Worm (Caenorhabditis elegans) whole organism, mixed stage, embryonic: ENCODE data around the gene nmr-1.

ENCODE experiments used
- M03D4.4 ChIP-seq: sonication (generic microtip); optimal IDR thresholded peaks from 2 replicates; lab custom pipeline; 2017; ENCODE audit warnings: mild to moderate bottlenecking, missing genetic modification characterization, missing compliant biosample characterization
- bed-3 ChIP-seq: fragments of 200-800 bp; sonication (Bioruptor generic); optimal IDR thresholded peaks from 3 replicates; lab custom pipeline; 2018; ENCODE audit warnings: mild to moderate bottlenecking, missing genetic modification characterization, moderate library complexity, missing compliant biosample characterization
- blmp-1 ChIP-seq: fragments of 150-350 bp; optimal IDR thresholded peaks from 2 replicates; lab custom pipeline; 2014; ENCODE audit warnings: missing biosample characterization, missing genetic modification characterization
- ceh-39 ChIP-seq: fragments of 150-350 bp; optimal IDR thresholded peaks from 2 replicates; lab custom pipeline; 2014; ENCODE audit warnings: missing biosample characterization, missing genetic modification characterization
- ceh-43 ChIP-seq: fragments of 200-800 bp; sonication (Bioruptor generic); optimal IDR thresholded peaks from 2 replicates; lab custom pipeline; 2018; ENCODE audit warnings: mild to moderate bottlenecking, missing genetic modification characterization, moderate library complexity, missing compliant biosample characterization
- ces-1 ChIP-seq: fragments of 150-350 bp; optimal IDR thresholded peaks from 2 replicates; lab custom pipeline; 2014; ENCODE audit warnings: missing biosample characterization, missing genetic modification reagents, missing genetic modification characterization
- drap-1 ChIP-seq: fragments of 200-800 bp; sonication (Bioruptor generic); optimal IDR thresholded peaks from 3 replicates; lab custom pipeline; 2018; ENCODE audit warnings: mild to moderate bottlenecking, missing genetic modification characterization, missing compliant biosample characterization
- elt-1 ChIP-seq: sonication (generic microtip); optimal IDR thresholded peaks from 2 replicates; lab custom pipeline; 2017; ENCODE audit warnings: missing genetic modification characterization, mild to moderate bottlenecking, missing compliant biosample characterization, antibody characterized with exemption, moderate library complexity, borderline replicate concordance; ENCODE audit not compliant: insufficient read depth
- flh-1 ChIP-seq: fragments of 200-800 bp; sonication (Bioruptor generic); optimal IDR thresholded peaks from 2 replicates; lab custom pipeline; 2018; ENCODE audit warnings: mild to moderate bottlenecking, missing genetic modification characterization, moderate library complexity, missing compliant biosample characterization
- ham-2 ChIP-seq: fragments of 200-800 bp; sonication (Bioruptor generic); optimal IDR thresholded peaks from 2 replicates; lab custom pipeline; 2018; ENCODE audit warnings: mild to moderate bottlenecking, missing genetic modification characterization, missing compliant biosample characterization
- hlh-1 ChIP-seq: fragments of 150-350 bp; optimal IDR thresholded peaks from 2 replicates; lab custom pipeline; 2014; ENCODE audit warnings: missing biosample characterization, missing genetic modification reagents, missing genetic modification characterization
- lin-13 ChIP-seq: fragments of 150-350 bp; optimal IDR thresholded peaks from 2 replicates; lab custom pipeline; 2014; ENCODE audit warnings: missing biosample characterization, missing genetic modification characterization
- lin-32 ChIP-seq: fragments of 200-800 bp; sonication (Bioruptor generic); optimal IDR thresholded peaks from 2 replicates; lab custom pipeline; 2018; ENCODE audit warnings: mild to moderate bottlenecking, missing genetic modification characterization, missing compliant biosample characterization
- lsy-2 ChIP-seq: fragments of 150-350 bp; optimal IDR thresholded peaks from 2 replicates; lab custom pipeline; 2014; ENCODE audit warnings: missing biosample characterization, missing genetic modification characterization
- mab-5 ChIP-seq: fragments of 150-350 bp; optimal IDR thresholded peaks from 2 replicates; lab custom pipeline; 2014; ENCODE audit warnings: missing biosample characterization, missing genetic modification characterization
- mep-1 ChIP-seq: fragments of 150-350 bp; optimal IDR thresholded peaks from 2 replicates; lab custom pipeline; 2017; ENCODE audit warnings: missing biosample characterization, missing genetic modification reagents, missing genetic modification characterization, inconsistent platforms
- nhr-12 ChIP-seq: fragments of 150-350 bp; optimal IDR thresholded peaks from 2 replicates; lab custom pipeline; 2014; ENCODE audit warnings: missing biosample characterization, missing genetic modification characterization
- nhr-2 ChIP-seq: fragments of 150-350 bp; optimal IDR thresholded peaks from 2 replicates; lab custom pipeline; 2014; ENCODE audit warnings: missing biosample characterization, missing genetic modification characterization
- nhr-237 ChIP-seq: fragments of 150-350 bp; optimal IDR thresholded peaks from 2 replicates; lab custom pipeline; 2014; ENCODE audit warnings: missing biosample characterization, missing genetic modification characterization
- nhr-28 ChIP-seq: fragments of 150-350 bp; optimal IDR thresholded peaks from 2 replicates; lab custom pipeline; 2014; ENCODE audit warnings: missing biosample characterization, missing genetic modification characterization
- nhr-76 ChIP-seq: sonication (generic microtip); optimal IDR thresholded peaks from 2 replicates; lab custom pipeline; 2017; ENCODE audit warnings: missing biosample characterization, missing genetic modification characterization
- pha-4 ChIP-seq: fragments of 150-350 bp; optimal IDR thresholded peaks from 2 replicates; lab custom pipeline; 2018; ENCODE audit warnings: missing biosample characterization, missing genetic modification reagents, missing genetic modification characterization
- snpc-4 ChIP-seq: fragments of 150-350 bp; optimal IDR thresholded peaks from 2 replicates; lab custom pipeline; 2014; ENCODE audit warnings: missing biosample characterization, missing genetic modification characterization
- tbx-8 ChIP-seq: fragments of 200-800 bp; sonication (Bioruptor generic); optimal IDR thresholded peaks from 2 replicates; lab custom pipeline; 2018; ENCODE audit warnings: mild to moderate bottlenecking, missing genetic modification characterization, moderate library complexity, missing compliant biosample characterization
- unc-120 ChIP-seq: sonication (generic microtip); optimal IDR thresholded peaks from 2 replicates; lab custom pipeline; 2017; ENCODE audit warnings: missing genetic modification characterization, missing compliant biosample characterization; ENCODE audit not compliant: poor library complexity, severe bottlenecking
- unc-39 ChIP-seq: fragments of 150-350 bp; optimal IDR thresholded peaks from 2 replicates; lab custom pipeline; 2014; ENCODE audit warnings: missing biosample characterization, missing genetic modification characterization
- unc-62 ChIP-seq: fragments of 150-350 bp; optimal IDR thresholded peaks from 2 replicates; lab custom pipeline; 2014; ENCODE audit warnings: missing biosample characterization, missing genetic modification reagents, missing genetic modification characterization
- ztf-11 ChIP-seq: fragments of 150-350 bp; optimal IDR thresholded peaks from 2 replicates; lab custom pipeline; 2014; ENCODE audit warnings: missing biosample characterization, missing genetic modification characterization

The nmr-1 gene

ce11 chrII:5458683-5459410 lies 12.4 kb upstream of the nmr-1 start:
- TF ChIP-seq drap-1 (no peak), pha-4 (tag; lab: Kevin White, UChicago) (no peak), mab-5 (tag; lab: Kevin White, UChicago) (no peak), blmp-1 (tag; lab: Kevin White, UChicago) (peak; percentile 61)

- TF ChIP-seq flh-1 (GFP tag; lab: Kevin White, UChicago) (no peak), ces-1 (no peak), unc-39 (tag; lab: Kevin White, UChicago) (no peak), nhr-76 (tag; lab: Kevin White, UChicago) (no peak), nhr-237 (tag; lab: Kevin White, UChicago) (no peak), bed-3 (GFP tag; lab: Kevin White, UChicago) (no peak), ceh-39 (tag; lab: Kevin White, UChicago) (no peak), ztf-11 (tag; lab: Kevin White, UChicago) (no peak), unc-120 (no peak), ham-2 (GFP tag; lab: Kevin White, UChicago) (no peak), snpc-4 (no peak), pha-4 (tag; lab: Kevin White, UChicago) (no peak), lsy-2 (tag; lab: Kevin White, UChicago) (no peak), mab-5 (tag; lab: Kevin White, UChicago) (no peak), nhr-12 (tag; lab: Kevin White, UChicago) (no peak)
These were observed 9.4 kb upstream of the nmr-1 start, which contains the start of gene daz-1 for ce11 chrII:5455650-5456355. Gene daz-1, plus strand, starts transcription at chrII:5456305.

ce11 chrII:5453547-5453946 lies 7.1 kb upstream of the nmr-1 start, which contains the start of gene dhs-5:
Gene dhs-5, plus strand, starts transcription at chrII:5453847.
- no peak for TF ChIP-seq lin-32 (GFP tag; lab: Kevin White, UChicago)
- TF ChIP-seq lin-13, result no peak

- TF ChIP-seq ham-2 (GFP tag; lab: Kevin White, UChicago), result no peak
- TF ChIP-seq ceh-43 (GFP tag; lab: Kevin White, UChicago), result no peak
- no peak for TF ChIP-seq lin-13
- TF ChIP-seq, all 35 proteins: peak for 0
These were observed 4.9 kb upstream of the nmr-1 start for ce11 chrII:5451278-5451677.

- no peak for TF ChIP-seq nhr-237 (tag; lab: Kevin White, UChicago)
- no peak for TF ChIP-seq mep-1 (tag; lab: Kevin White, UChicago)
- no peak for TF ChIP-seq nhr-2 (tag; lab: Kevin White, UChicago)
- no peak for TF ChIP-seq unc-62
- TF ChIP-seq unc-120, result no peak
- no peak for TF ChIP-seq pha-4 (tag; lab: Kevin White, UChicago)
- TF ChIP-seq elt-1, result no peak
- no peak for TF ChIP-seq nhr-28 (tag; lab: Kevin White, UChicago)
- no peak for TF ChIP-seq tbx-8 (GFP tag; lab: Kevin White, UChicago)
- TF ChIP-seq ces-1, result no peak
These were observed 3.2 kb upstream of the nmr-1 start for ce11 chrII:5449620-5450019.

- TF ChIP-seq unc-62 (peak; percentile 8), hlh-1 (tag; lab: Kevin White, UChicago) (peak; percentile 87), blmp-1 (tag; lab: Kevin White, UChicago) (no peak)
These were observed 2.8 kb upstream of the nmr-1 start for ce11 chrII:5449219-5449618.

ce11 chrII:5447381-5447780 lies 975 bp upstream of the nmr-1 start, which contains the start of gene cex-1:
Gene cex-1, plus strand, starts transcription at chrII:5447681.
- TF ChIP-seq M03D4.4 (tag; lab: Kevin White, UChicago) (no peak), ceh-43 (GFP tag; lab: Kevin White, UChicago) (no peak)
